Worm (Caenorhabditis elegans) whole organism, mixed stage, embryonic: ENCODE data around the gene dct-17.

Source experiments
- M03D4.4 ChIP-seq: sonication (generic microtip); optimal IDR thresholded peaks from 2 replicates; lab custom pipeline; 2017; ENCODE audit warnings: mild to moderate bottlenecking, missing genetic modification characterization, missing compliant biosample characterization
- blmp-1 ChIP-seq: fragments of 150-350 bp; optimal IDR thresholded peaks from 2 replicates; lab custom pipeline; 2014; ENCODE audit warnings: missing biosample characterization, missing genetic modification characterization
- ces-1 ChIP-seq: fragments of 150-350 bp; optimal IDR thresholded peaks from 2 replicates; lab custom pipeline; 2014; ENCODE audit warnings: missing biosample characterization, missing genetic modification reagents, missing genetic modification characterization
- mab-5 ChIP-seq: fragments of 150-350 bp; optimal IDR thresholded peaks from 2 replicates; lab custom pipeline; 2014; ENCODE audit warnings: missing biosample characterization, missing genetic modification characterization
- unc-62 ChIP-seq: fragments of 150-350 bp; optimal IDR thresholded peaks from 2 replicates; lab custom pipeline; 2014; ENCODE audit warnings: missing biosample characterization, missing genetic modification reagents, missing genetic modification characterization

- no peak for TF ChIP-seq blmp-1 (tag; lab: Kevin White, UChicago)
- TF ChIP-seq M03D4.4 (tag; lab: Kevin White, UChicago) = no peak
- no peak for TF ChIP-seq ces-1
- no peak for TF ChIP-seq unc-62 (GFP tag; lab: Kevin White, UChicago)
- no peak for TF ChIP-seq mab-5 (tag; lab: Kevin White, UChicago)
These were observed 5.6 kb upstream of the dct-17 start, which contains the start of gene F35E12.6 for ce11 chrV:13736147-13736546.
